Fruit fly (Drosophila melanogaster) whole organism, embryonic: ENCODE results near the gene nudC.

Experiments
- Abd-B ChIP-seq: fragments of 200-800 bp; sonication (Bioruptor generic); optimal IDR thresholded peaks from 2 replicates; lab custom pipeline; 2018; ENCODE audit warnings: missing biosample characterization, mild to moderate bottlenecking, missing genetic modification characterization, moderate library complexity
- Atf3 ChIP-seq: fragments of 200-800 bp; sonication (Bioruptor generic); optimal IDR thresholded peaks from 3 replicates; lab custom pipeline; 2016; ENCODE audit warnings: missing biosample characterization, missing genetic modification characterization
- Atf6 ChIP-seq: fragments of 200-800 bp; sonication (Bioruptor generic); IDR thresholded peaks from 2 replicates; pipeline ENCODE4 v1.3.6; 2022; ENCODE audit warnings: missing biosample characterization, missing genetic modification characterization
- B-H2 ChIP-seq: fragments of 200-800 bp; sonication (Bioruptor generic); optimal IDR thresholded peaks from 2 replicates; lab custom pipeline; 2018; ENCODE audit warnings: missing biosample characterization, mild to moderate bottlenecking, missing genetic modification characterization
- CG10147 ChIP-seq: fragments of 200-800 bp; sonication (Bioruptor generic); optimal IDR thresholded peaks from 2 replicates; lab custom pipeline; 2019; ENCODE audit warnings: missing biosample characterization, mild to moderate bottlenecking, missing genetic modification characterization, moderate library complexity
- CG11695 ChIP-seq: fragments of 200-800 bp; sonication (Bioruptor generic); IDR thresholded peaks from 3 replicates; pipeline ENCODE4 v1.3.6; 2022; ENCODE audit warnings: missing biosample characterization, missing genetic modification characterization
- CG12155 ChIP-seq: fragments of 200-800 bp; sonication (Bioruptor generic); optimal IDR thresholded peaks from 3 replicates; lab custom pipeline; 2016; ENCODE audit warnings: missing biosample characterization, missing genetic modification characterization
- CG12659 ChIP-seq: fragments of 200-800 bp; sonication (Bioruptor generic); optimal IDR thresholded peaks from 3 replicates; lab custom pipeline; 2017; ENCODE audit warnings: mild to moderate bottlenecking, missing biosample characterization, missing genetic modification reagents, missing genetic modification characterization
- CG13624 ChIP-seq: fragments of 200-800 bp; sonication (Bioruptor generic); optimal IDR thresholded peaks from 2 replicates; lab custom pipeline; 2016; ENCODE audit warnings: missing biosample characterization, missing genetic modification characterization
- CG14710 ChIP-seq: fragments of 200-800 bp; sonication (Bioruptor generic); optimal IDR thresholded peaks from 3 replicates; lab custom pipeline; 2019; ENCODE audit warnings: missing biosample characterization, mild to moderate bottlenecking, missing genetic modification characterization, moderate library complexity
- CG14860 ChIP-seq: fragments of 200-800 bp; sonication (Bioruptor generic); IDR thresholded peaks from 3 replicates; pipeline ENCODE4 v1.3.6; 2022; ENCODE audit warnings: missing biosample characterization, missing genetic modification characterization; ENCODE audit not compliant: partially characterized antibody
- CG1529 ChIP-seq: fragments of 200-800 bp; sonication (Bioruptor generic); optimal IDR thresholded peaks from 3 replicates; lab custom pipeline; 2018; ENCODE audit warnings: missing biosample characterization, missing genetic modification characterization
- CG1647 ChIP-seq: fragments of 200-800 bp; sonication (Bioruptor generic); optimal IDR thresholded peaks from 3 replicates; lab custom pipeline; 2016; ENCODE audit warnings: missing biosample characterization, missing genetic modification characterization
- CG17829 ChIP-seq: fragments of 200-800 bp; optimal IDR thresholded peaks from 2 replicates; lab custom pipeline; 2019; ENCODE audit warnings: missing biosample characterization, mild to moderate bottlenecking, missing genetic modification characterization, moderate library complexity
- CG30403 ChIP-seq: fragments of 200-800 bp; sonication (Bioruptor generic); optimal IDR thresholded peaks from 3 replicates; lab custom pipeline; 2016; ENCODE audit warnings: missing biosample characterization, missing genetic modification characterization
- CG31441 ChIP-seq: fragments of 200-800 bp; sonication (Bioruptor generic); IDR thresholded peaks from 2 replicates; pipeline ENCODE4 v1.3.6; 2022; ENCODE audit warnings: missing biosample characterization, missing genetic modification characterization
- CG33213 ChIP-seq: fragments of 200-800 bp; sonication (Bioruptor generic); optimal IDR thresholded peaks from 3 replicates; lab custom pipeline; 2016; ENCODE audit warnings: missing biosample characterization, missing genetic modification characterization
- CG4707 ChIP-seq: fragments of 200-800 bp; sonication (Bioruptor generic); optimal IDR thresholded peaks from 2 replicates; lab custom pipeline; 2018; ENCODE audit warnings: missing biosample characterization, mild to moderate bottlenecking, missing genetic modification characterization, moderate library complexity
- CG4854 ChIP-seq: fragments of 200-800 bp; sonication (Bioruptor generic); optimal IDR thresholded peaks from 2 replicates; lab custom pipeline; 2016; ENCODE audit warnings: missing biosample characterization, missing genetic modification characterization, inconsistent platforms
- CG5953 ChIP-seq: fragments of 200-800 bp; sonication (Bioruptor generic); IDR thresholded peaks from 2 replicates; pipeline ENCODE4 v1.3.6; 2022; ENCODE audit warnings: missing biosample characterization, missing genetic modification characterization
- CkIIα-i1 ChIP-seq: fragments of 200-800 bp; sonication (Bioruptor generic); IDR thresholded peaks from 2 replicates; pipeline ENCODE4 v1.3.6; 2022; ENCODE audit warnings: missing biosample characterization, missing genetic modification characterization
- Dip3 ChIP-seq: fragments of 200-800 bp; sonication (Bioruptor generic); optimal IDR thresholded peaks from 3 replicates; lab custom pipeline; 2016; ENCODE audit warnings: missing biosample characterization, missing genetic modification characterization
- Doc3 ChIP-seq: fragments of 200-800 bp; sonication (Bioruptor generic); IDR thresholded peaks from 3 replicates; pipeline ENCODE4 v1.3.6; 2022; ENCODE audit warnings: missing biosample characterization, missing genetic modification characterization; ENCODE audit not compliant: partially characterized antibody
- Dp ChIP-seq: fragments of 200-800 bp; sonication (Bioruptor generic); optimal IDR thresholded peaks from 2 replicates; lab custom pipeline; 2018; ENCODE audit warnings: missing biosample characterization, mild to moderate bottlenecking, missing genetic modification characterization, moderate library complexity
- Ets97D ChIP-seq: fragments of 200-800 bp; sonication (Bioruptor generic); optimal IDR thresholded peaks from 3 replicates; lab custom pipeline; 2016; ENCODE audit warnings: missing biosample characterization, missing genetic modification characterization
- HmgD ChIP-seq: fragments of 200-800 bp; sonication (Bioruptor generic); optimal IDR thresholded peaks from 3 replicates; lab custom pipeline; 2016; ENCODE audit warnings: missing biosample characterization, missing genetic modification characterization
- Lim3 ChIP-seq: fragments of 200-800 bp; sonication (Bioruptor generic); IDR thresholded peaks from 2 replicates; pipeline ENCODE4 v1.3.6; 2022; ENCODE audit warnings: missing biosample characterization, missing genetic modification characterization
- Max ChIP-seq: fragments of 200-800 bp; sonication (Bioruptor generic); optimal IDR thresholded peaks from 2 replicates; lab custom pipeline; 2016; ENCODE audit warnings: missing biosample characterization, mild to moderate bottlenecking, missing genetic modification characterization
- Stat92E ChIP-seq, 3 experiments: fragments of >200 bp in 2 of 3; fragments of 200-800 bp in 1 of 3; sonication (Bioruptor generic) in 1 of 3; optimal IDR thresholded peaks; 2 replicates each; lab custom pipeline; 2017 to 2019; ENCODE audit warnings: missing biosample characterization in 3 of 3, missing genetic modification characterization in 3 of 3, mild to moderate bottlenecking in 1 of 3, moderate library complexity in 1 of 3
- Tbp ChIP-seq: fragments of >200 bp; optimal IDR thresholded peaks from 2 replicates; lab custom pipeline; 2018; ENCODE audit warnings: missing biosample characterization, missing genetic modification characterization
- aop ChIP-seq: fragments of 200-800 bp; sonication (Bioruptor generic); IDR thresholded peaks from 2 replicates; pipeline ENCODE4 v1.3.6; 2022; ENCODE audit warnings: missing biosample characterization, missing genetic modification characterization
- ara ChIP-seq: fragments of 200-800 bp; sonication (Bioruptor generic); IDR thresholded peaks from 2 replicates; pipeline ENCODE4 v1.3.6; 2022; ENCODE audit warnings: missing biosample characterization, missing genetic modification characterization
- caup ChIP-seq: fragments of 200-800 bp; sonication (Bioruptor generic); optimal IDR thresholded peaks from 3 replicates; lab custom pipeline; 2017; ENCODE audit warnings: missing biosample characterization, mild to moderate bottlenecking, missing genetic modification characterization, moderate library complexity; ENCODE audit not compliant: severe bottlenecking
- chinmo ChIP-seq: fragments of 200-800 bp; sonication (Bioruptor generic); IDR thresholded peaks from 4 replicates; pipeline ENCODE4 v1.3.6; 2022; ENCODE audit warnings: missing biosample characterization, missing genetic modification characterization; ENCODE audit not compliant: partially characterized antibody
- exex ChIP-seq: fragments of 200-800 bp; sonication (Bioruptor generic); optimal IDR thresholded peaks from 4 replicates; lab custom pipeline; 2018; ENCODE audit warnings: missing biosample characterization, mild to moderate bottlenecking, missing genetic modification characterization, moderate library complexity
- gro ChIP-seq: fragments of 200-800 bp; sonication (Bioruptor generic); optimal IDR thresholded peaks from 2 replicates; lab custom pipeline; 2016; ENCODE audit warnings: missing biosample characterization, missing genetic modification characterization
- gsb ChIP-seq: fragments of 200-800 bp; sonication (Bioruptor generic); IDR thresholded peaks from 2 replicates; pipeline ENCODE4 v1.3.6; 2022; ENCODE audit warnings: missing biosample characterization, missing genetic modification characterization
- gsb-n ChIP-seq: fragments of 200-800 bp; sonication (Bioruptor generic); optimal IDR thresholded peaks from 3 replicates; lab custom pipeline; 2018; ENCODE audit warnings: missing biosample characterization, mild to moderate bottlenecking, missing genetic modification characterization
- kah ChIP-seq: fragments of 200-800 bp; sonication (Bioruptor generic); optimal IDR thresholded peaks from 2 replicates; lab custom pipeline; 2018; ENCODE audit warnings: missing biosample characterization, mild to moderate bottlenecking, missing genetic modification characterization
- ken ChIP-seq: fragments of 200-800 bp; sonication (Bioruptor generic); IDR thresholded peaks from 3 replicates; pipeline ENCODE4 v1.3.6; 2022; ENCODE audit warnings: missing biosample characterization, missing genetic modification characterization
- knrl ChIP-seq: fragments of 200-800 bp; sonication (Bioruptor generic); IDR thresholded peaks from 3 replicates; pipeline ENCODE4 v1.3.6; 2022; ENCODE audit warnings: missing biosample characterization, missing genetic modification characterization; ENCODE audit not compliant: partially characterized antibody
- lbe ChIP-seq: fragments of 200-800 bp; sonication (Bioruptor generic); optimal IDR thresholded peaks from 2 replicates; lab custom pipeline; 2016; ENCODE audit warnings: missing biosample characterization, mild to moderate bottlenecking, missing genetic modification characterization
- lilli ChIP-seq: fragments of 200-800 bp; sonication (Bioruptor generic); optimal IDR thresholded peaks from 3 replicates; lab custom pipeline; 2016; ENCODE audit warnings: missing biosample characterization, missing genetic modification characterization
- nmo ChIP-seq: fragments of 200-800 bp; sonication (Bioruptor generic); optimal IDR thresholded peaks from 2 replicates; lab custom pipeline; 2018; ENCODE audit warnings: missing biosample characterization, mild to moderate bottlenecking, missing genetic modification characterization, moderate library complexity
- sima ChIP-seq: fragments of 200-800 bp; sonication (Bioruptor generic); optimal IDR thresholded peaks from 2 replicates; lab custom pipeline; 2016; ENCODE audit warnings: missing biosample characterization, missing genetic modification characterization
- slbo ChIP-seq: fragments of 200-800 bp; sonication (Bioruptor generic); IDR thresholded peaks from 2 replicates; pipeline ENCODE4 v1.3.6; 2022; ENCODE audit warnings: missing biosample characterization, missing genetic modification characterization
- sna ChIP-seq: fragments of 200-800 bp; sonication (Bioruptor generic); IDR thresholded peaks from 2 replicates; pipeline ENCODE4 v1.3.6; 2022; ENCODE audit warnings: missing biosample characterization, missing genetic modification characterization; ENCODE audit not compliant: partially characterized antibody
- tio ChIP-seq: fragments of 200-800 bp; sonication (Bioruptor generic); optimal IDR thresholded peaks from 2 replicates; lab custom pipeline; 2017; ENCODE audit warnings: missing biosample characterization, missing genetic modification characterization, inconsistent platforms
- ttk ChIP-seq: fragments of 200-800 bp; sonication (Bioruptor generic); IDR thresholded peaks from 2 replicates; pipeline ENCODE4 v2.1.2; 2022; ENCODE audit warnings: missing biosample characterization, missing genetic modification characterization
- z ChIP-seq: fragments of 200-800 bp; sonication (Bioruptor generic); IDR thresholded peaks from 3 replicates; pipeline ENCODE4 v1.3.6; 2022; ENCODE audit warnings: missing biosample characterization, missing genetic modification characterization

Gene nudC

dm6 chr3L:16782218-16782763 is 22.5 kb upstream of the nudC start (continued):
- TF ChIP-seq Atf6 (GFP tag; lab: Robert Waterston, UW) (no peak), nmo (GFP tag; lab: Kevin White, UChicago) (peak; percentile 79), CG31441 (GFP tag; lab: Robert Waterston, UW) (no peak; the same call in 1 of the 2 replicates), CG11695 (GFP tag; lab: Robert Waterston, UW) (peak; percentile 85), Lim3 (GFP tag; lab: Robert Waterston, UW) (0 out of 2 replicates have a peak, but pooled peaks have one; percentile 16), Atf3 (GFP tag; lab: Kevin White, UChicago) (peak; percentile 25), CG5953 (GFP tag; lab: Robert Waterston, UW) (peak; percentile 58; the same call in 1 of the 2 replicates), CkIIα-i1 (GFP tag; lab: Robert Waterston, UW) (no peak), Abd-B (GFP tag; lab: Kevin White, UChicago) (peak; percentile 54), ttk (GFP tag; lab: Robert Waterston, UW) (peak; percentile 72), B-H2 (GFP tag; lab: Kevin White, UChicago) (no peak), aop (no peak), CG14860 (GFP tag; lab: Robert Waterston, UW) (no peak), tio (GFP tag; lab: Kevin White, UChicago) (no peak), CG1647 (GFP tag; lab: Kevin White, UChicago) (peak; percentile 24), CG33213 (GFP tag; lab: Kevin White, UChicago) (peak; percentile 18), Stat92E (GFP tag; optimal IDR thresholded peaks at IDR 0.05; lab: Kevin White, UChicago) (no peak), Ets97D (peak; percentile 16), CG30403 (GFP tag; lab: Kevin White, UChicago) (peak; percentile 71), ara (GFP tag; lab: Robert Waterston, UW) (peak; percentile 72; the same call in 1 of the 2 replicates), CG4707 (GFP tag; lab: Kevin White, UChicago) (peak; percentile 49), CG12155 (GFP tag; lab: Kevin White, UChicago) (peak; percentile 55), caup (GFP tag; lab: Kevin White, UChicago) (peak; percentile 62), z (no peak), Dp (GFP tag; lab: Kevin White, UChicago) (no peak), Tbp (GFP tag; lab: Kevin White, UChicago) (no peak), Max (GFP tag; lab: Kevin White, UChicago) (peak; percentile 71), CG13624 (peak; percentile 20), knrl (no peak), exex (tag; lab: Kevin White, UChicago) (no peak), CG14710 (tag; lab: Kevin White, UChicago) (peak; percentile 59), lbe (GFP tag; lab: Kevin White, UChicago) (peak; percentile 70), CG12659 (peak; percentile 37), ken (GFP tag; lab: Robert Waterston, UW) (peak; percentile 75), Doc3 (no peak), slbo (GFP tag; lab: Robert Waterston, UW) (peak; percentile 70), CG17829 (tag; lab: Kevin White, UChicago) (peak; percentile 66), lilli (GFP tag; lab: Kevin White, UChicago) (peak; percentile 76), Dip3 (peak; percentile 35), sna (GFP tag; lab: Robert Waterston, UW) (no peak), gro (peak; percentile 10), HmgD (no peak), CG10147 (no peak), CG4854 (GFP tag; lab: Kevin White, UChicago) (peak; percentile 59), sima (peak; percentile 0), gsb-n (peak; percentile 82), chinmo (GFP tag; lab: Robert Waterston, UW) (no peak), CG1529 (GFP tag; lab: Kevin White, UChicago) (peak; percentile 74), kah (peak; percentile 14), gsb (GFP tag; lab: Robert Waterston, UW) (peak; percentile 56; the same call in 1 of the 2 replicates)
